Fruit fly (Drosophila melanogaster) whole organism, embryonic: ENCODE data around the gene nst.

Source experiments
- Ada2b ChIP-seq: fragments of 200-800 bp; sonication (Bioruptor generic); IDR thresholded peaks from 2 replicates; pipeline ENCODE4 v1.3.6; 2022; ENCODE audit warnings: missing biosample characterization, missing genetic modification characterization
- CG10147 ChIP-seq: fragments of 200-800 bp; sonication (Bioruptor generic); optimal IDR thresholded peaks from 2 replicates; lab custom pipeline; 2019; ENCODE audit warnings: missing biosample characterization, mild to moderate bottlenecking, missing genetic modification characterization, moderate library complexity
- CG10321 ChIP-seq: fragments of 200-800 bp; sonication (Bioruptor generic); IDR thresholded peaks from 2 replicates; pipeline ENCODE4 v1.3.6; 2022; ENCODE audit warnings: missing biosample characterization, missing genetic modification characterization
- CG10543 ChIP-seq: fragments of 200-800 bp; sonication (Bioruptor generic); optimal IDR thresholded peaks from 3 replicates; lab custom pipeline; 2017; ENCODE audit warnings: missing biosample characterization, mild to moderate bottlenecking, missing genetic modification characterization, moderate library complexity
- CG10959 ChIP-seq: fragments of 200-800 bp; sonication (Bioruptor generic); IDR thresholded peaks from 2 replicates; pipeline ENCODE4 v1.3.6; 2022; ENCODE audit warnings: missing biosample characterization, missing genetic modification characterization
- CG10979 ChIP-seq: fragments of 200-800 bp; sonication (Bioruptor generic); optimal IDR thresholded peaks from 2 replicates; lab custom pipeline; 2018; ENCODE audit warnings: missing biosample characterization, mild to moderate bottlenecking, missing genetic modification characterization, moderate library complexity
- CG11093 ChIP-seq: fragments of 200-800 bp; sonication (Bioruptor generic); IDR thresholded peaks from 3 replicates; pipeline ENCODE4 v1.3.6; 2022; ENCODE audit warnings: missing biosample characterization, missing genetic modification characterization
- CG15011 ChIP-seq: fragments of 200-800 bp; sonication (Bioruptor generic); optimal IDR thresholded peaks from 3 replicates; lab custom pipeline; 2018; ENCODE audit warnings: missing biosample characterization, mild to moderate bottlenecking, missing genetic modification characterization
- CG17361 ChIP-seq: fragments of 200-800 bp; sonication (Bioruptor generic); IDR thresholded peaks from 3 replicates; pipeline ENCODE4 v1.3.6; 2022; ENCODE audit warnings: missing biosample characterization, missing genetic modification characterization
- CG17829 ChIP-seq: fragments of 200-800 bp; optimal IDR thresholded peaks from 2 replicates; lab custom pipeline; 2019; ENCODE audit warnings: missing biosample characterization, mild to moderate bottlenecking, missing genetic modification characterization, moderate library complexity
- CG30020 ChIP-seq: fragments of 200-800 bp; optimal IDR thresholded peaks from 2 replicates; lab custom pipeline; 2019; ENCODE audit warnings: missing biosample characterization, mild to moderate bottlenecking, missing genetic modification characterization, moderate library complexity
- CG3163 ChIP-seq: fragments of 200-800 bp; sonication (Bioruptor generic); optimal IDR thresholded peaks from 3 replicates; lab custom pipeline; 2016; ENCODE audit warnings: missing biosample characterization, missing genetic modification characterization
- CG43689 ChIP-seq: fragments of 200-800 bp; sonication (Bioruptor generic); IDR thresholded peaks from 2 replicates; pipeline ENCODE4 v1.3.6; 2022; ENCODE audit warnings: missing biosample characterization, missing genetic modification characterization
- CG4707 ChIP-seq: fragments of 200-800 bp; sonication (Bioruptor generic); optimal IDR thresholded peaks from 2 replicates; lab custom pipeline; 2018; ENCODE audit warnings: missing biosample characterization, mild to moderate bottlenecking, missing genetic modification characterization, moderate library complexity
- CG4820 ChIP-seq: fragments of 200-800 bp; sonication (Bioruptor generic); optimal IDR thresholded peaks from 3 replicates; lab custom pipeline; 2016; ENCODE audit warnings: missing biosample characterization, missing genetic modification characterization
- CG6791 ChIP-seq: fragments of 200-800 bp; sonication (Bioruptor generic); IDR thresholded peaks from 3 replicates; pipeline ENCODE4 v1.3.6; 2022; ENCODE audit warnings: missing biosample characterization, missing genetic modification characterization; ENCODE audit not compliant: partially characterized antibody
- CG7745 ChIP-seq: fragments of 200-800 bp; sonication (Bioruptor generic); optimal IDR thresholded peaks from 2 replicates; lab custom pipeline; 2018; ENCODE audit warnings: missing biosample characterization, mild to moderate bottlenecking, missing genetic modification characterization, moderate library complexity
- CG8290 ChIP-seq, 3 experiments: fragments of 200-800 bp; sonication (Bioruptor generic); optimal IDR thresholded peaks; 2 replicates each; lab custom pipeline; 2016 to 2019; ENCODE audit warnings: missing biosample characterization in 3 of 3, missing genetic modification characterization in 3 of 3, mild to moderate bottlenecking in 2 of 3, moderate library complexity in 1 of 3
- CG9215 ChIP-seq: fragments of 200-800 bp; sonication (Bioruptor generic); IDR thresholded peaks from 2 replicates; pipeline ENCODE4 v1.3.6; 2022; ENCODE audit warnings: missing biosample characterization, missing genetic modification characterization
- Deaf1 ChIP-seq: fragments of 200-800 bp; optimal IDR thresholded peaks from 3 replicates; lab custom pipeline; 2019; ENCODE audit warnings: missing biosample characterization, mild to moderate bottlenecking, missing genetic modification characterization, moderate library complexity
- Fer1 ChIP-seq: fragments of 200-800 bp; sonication (Bioruptor generic); optimal IDR thresholded peaks from 2 replicates; lab custom pipeline; 2017; ENCODE audit warnings: missing biosample characterization, mild to moderate bottlenecking, missing genetic modification characterization
- Side ChIP-seq: fragments of 200-800 bp; sonication (Bioruptor generic); optimal IDR thresholded peaks from 2 replicates; lab custom pipeline; 2016; ENCODE audit warnings: missing biosample characterization, missing genetic modification characterization
- Sox102F ChIP-seq: fragments of 200-800 bp; sonication (Bioruptor generic); optimal IDR thresholded peaks from 2 replicates; lab custom pipeline; 2018; ENCODE audit warnings: missing biosample characterization, mild to moderate bottlenecking, missing genetic modification characterization, moderate library complexity
- Ssrp ChIP-seq: fragments of 200-800 bp; sonication (Bioruptor generic); optimal IDR thresholded peaks from 2 replicates; lab custom pipeline; 2018; ENCODE audit warnings: missing biosample characterization, mild to moderate bottlenecking, missing genetic modification characterization, moderate library complexity
- Usf ChIP-seq: fragments of 200-800 bp; sonication (Bioruptor generic); optimal IDR thresholded peaks from 2 replicates; lab custom pipeline; 2017; ENCODE audit warnings: missing genotype, missing biosample characterization, missing genetic modification characterization
- Xrp1 ChIP-seq: fragments of 200-800 bp; sonication (Bioruptor generic); IDR thresholded peaks from 2 replicates; pipeline ENCODE4 v1.3.6; 2022; ENCODE audit warnings: missing biosample characterization, missing genetic modification characterization
- ab ChIP-seq: fragments of 200-800 bp; sonication (Bioruptor generic); optimal IDR thresholded peaks from 2 replicates; lab custom pipeline; 2016; ENCODE audit warnings: missing biosample characterization, missing genetic modification characterization
- amos ChIP-seq: fragments of 200-800 bp; sonication (Bioruptor generic); IDR thresholded peaks from 2 replicates; pipeline ENCODE4 v1.3.6; 2022; ENCODE audit warnings: missing biosample characterization, missing genetic modification characterization; ENCODE audit not compliant: partially characterized antibody
- bcd ChIP-seq: fragments of 200-800 bp; sonication (Bioruptor generic); optimal IDR thresholded peaks from 2 replicates; lab custom pipeline; 2017; ENCODE audit warnings: missing biosample characterization, mild to moderate bottlenecking, missing genetic modification characterization
- crc ChIP-seq: fragments of 200-800 bp; sonication (Bioruptor generic); optimal IDR thresholded peaks from 2 replicates; lab custom pipeline; 2016; ENCODE audit warnings: missing biosample characterization, missing genetic modification characterization
- da ChIP-seq: fragments of 200-800 bp; sonication (Bioruptor generic); optimal IDR thresholded peaks from 2 replicates; lab custom pipeline; 2016; ENCODE audit warnings: missing biosample characterization, missing genetic modification characterization
- dmrt11E ChIP-seq: fragments of 200-800 bp; sonication (Bioruptor generic); optimal IDR thresholded peaks from 3 replicates; lab custom pipeline; 2018; ENCODE audit warnings: missing biosample characterization, mild to moderate bottlenecking, missing genetic modification characterization, moderate library complexity
- dmrt99B ChIP-seq: fragments of 200-800 bp; sonication (Bioruptor generic); optimal IDR thresholded peaks from 2 replicates; lab custom pipeline; 2018; ENCODE audit warnings: missing biosample characterization, mild to moderate bottlenecking, missing genetic modification characterization, moderate library complexity
- emc ChIP-seq: fragments of 200-800 bp; sonication (Bioruptor generic); optimal IDR thresholded peaks from 2 replicates; lab custom pipeline; 2016; ENCODE audit warnings: missing biosample characterization, missing genetic modification characterization
- exex ChIP-seq: fragments of 200-800 bp; sonication (Bioruptor generic); optimal IDR thresholded peaks from 4 replicates; lab custom pipeline; 2018; ENCODE audit warnings: missing biosample characterization, mild to moderate bottlenecking, missing genetic modification characterization, moderate library complexity
- gce ChIP-seq: fragments of 200-800 bp; sonication (Bioruptor generic); IDR thresholded peaks from 3 replicates; pipeline ENCODE4 v1.3.6; 2022; ENCODE audit warnings: missing biosample characterization, missing genetic modification characterization
- ham ChIP-seq: fragments of 200-800 bp; sonication (Bioruptor generic); IDR thresholded peaks from 2 replicates; pipeline ENCODE4 v1.3.6; 2022; ENCODE audit warnings: missing biosample characterization, missing genetic modification characterization
- inv ChIP-seq: fragments of 200-800 bp; sonication (Bioruptor generic); IDR thresholded peaks from 2 replicates; pipeline ENCODE4 v1.3.6; 2022; ENCODE audit warnings: missing biosample characterization, missing genetic modification characterization; ENCODE audit not compliant: partially characterized antibody
- jigr1 ChIP-seq: fragments of 200-800 bp; sonication (Bioruptor generic); IDR thresholded peaks from 3 replicates; pipeline ENCODE4 v1.3.6; 2022; ENCODE audit warnings: missing biosample characterization, missing genetic modification characterization
- knrl ChIP-seq: fragments of 200-800 bp; sonication (Bioruptor generic); IDR thresholded peaks from 3 replicates; pipeline ENCODE4 v1.3.6; 2022; ENCODE audit warnings: missing biosample characterization, missing genetic modification characterization; ENCODE audit not compliant: partially characterized antibody
- lab ChIP-seq: fragments of 200-800 bp; sonication (Bioruptor generic); optimal IDR thresholded peaks from 3 replicates; lab custom pipeline; 2017; ENCODE audit warnings: missing biosample characterization, missing genetic modification characterization, mild to moderate bottlenecking, moderate library complexity, missing genetic modification reagents
- luna ChIP-seq: fragments of 200-800 bp; sonication (Bioruptor generic); optimal IDR thresholded peaks from 2 replicates; lab custom pipeline; 2016; ENCODE audit warnings: missing biosample characterization, missing genetic modification characterization
- ranshi ChIP-seq: fragments of 200-800 bp; sonication (Bioruptor generic); IDR thresholded peaks from 2 replicates; pipeline ENCODE4 v1.3.6; 2022; ENCODE audit warnings: missing biosample characterization, missing genetic modification characterization
- salm ChIP-seq: fragments of 200-800 bp; sonication (Bioruptor generic); optimal IDR thresholded peaks from 2 replicates; lab custom pipeline; 2018; ENCODE audit warnings: missing biosample characterization, mild to moderate bottlenecking, missing genetic modification characterization
- sima ChIP-seq: fragments of 200-800 bp; sonication (Bioruptor generic); optimal IDR thresholded peaks from 2 replicates; lab custom pipeline; 2016; ENCODE audit warnings: missing biosample characterization, missing genetic modification characterization
- sob ChIP-seq: fragments of 200-800 bp; sonication (Bioruptor generic); IDR thresholded peaks from 2 replicates; pipeline ENCODE4 v1.3.6; 2022; ENCODE audit warnings: missing biosample characterization, missing genetic modification characterization
- tx ChIP-seq: fragments of 200-800 bp; sonication (Bioruptor generic); optimal IDR thresholded peaks from 2 replicates; lab custom pipeline; 2016; ENCODE audit warnings: missing biosample characterization, missing genetic modification characterization
- unpg ChIP-seq: fragments of 200-800 bp; sonication (Bioruptor generic); optimal IDR thresholded peaks from 3 replicates; lab custom pipeline; 2018; ENCODE audit warnings: missing biosample characterization, mild to moderate bottlenecking, missing genetic modification characterization, moderate library complexity
- vvl ChIP-seq: fragments of 200-800 bp; sonication (Bioruptor generic); IDR thresholded peaks from 2 replicates; pipeline ENCODE4 v1.3.6; 2022; ENCODE audit warnings: missing biosample characterization, missing genetic modification characterization
- zfh2 ChIP-seq: fragments of 200-800 bp; sonication (Bioruptor generic); optimal IDR thresholded peaks from 2 replicates; lab custom pipeline; 2016; ENCODE audit warnings: missing biosample characterization, missing genetic modification characterization

The nst gene

dm6 chr3L:12523941-12524340 is 6.0 kb downstream of the nst start, which contains the start of the genes ver and Gcn5 (continued):
- TF ChIP-seq amos (GFP tag; lab: Robert Waterston, UW) (0 out of 2 replicates have a peak, but pooled peaks have one; percentile 25), Sox102F (GFP tag; lab: Kevin White, UChicago) (peak; percentile 95), CG15011 (GFP tag; lab: Kevin White, UChicago) (peak; percentile 74), crc (GFP tag; lab: Kevin White, UChicago) (peak; percentile 71), Ada2b (GFP tag; lab: Robert Waterston, UW) (peak; percentile 92), dmrt99B (tag; lab: Kevin White, UChicago) (peak; percentile 91), CG3163 (GFP tag; lab: Kevin White, UChicago) (peak; percentile 51), emc (peak; percentile 78), CG17829 (tag; lab: Kevin White, UChicago) (peak; percentile 91), CG10979 (tag; lab: Kevin White, UChicago) (peak; percentile 87), jigr1 (GFP tag; lab: Robert Waterston, UW) (peak; percentile 86), tx (peak; percentile 83), CG9215 (GFP tag; lab: Robert Waterston, UW) (peak; percentile 85), Usf (GFP tag; lab: Kevin White, UChicago) (peak; percentile 86), ab (GFP tag; lab: Kevin White, UChicago) (peak; percentile 44), CG8290 (GFP tag; optimal IDR thresholded peaks at IDR 0.05; lab: Kevin White, UChicago) (peak; percentile 69), CG8290 (tag; optimal IDR thresholded peaks at IDR 0.05; lab: Kevin White, UChicago) (peak; percentile 52 to 83), vvl (GFP tag; lab: Robert Waterston, UW) (peak; percentile 97), CG10543 (GFP tag; lab: Kevin White, UChicago) (peak; percentile 81), inv (GFP tag; lab: Robert Waterston, UW) (no peak), CG43689 (GFP tag; lab: Robert Waterston, UW) (peak; percentile 65; the same call in 1 of the 2 replicates), salm (peak; percentile 74), da (peak; percentile 11), knrl (no peak), CG6791 (GFP tag; lab: Robert Waterston, UW) (no peak), luna (peak; percentile 82), Side (GFP tag; lab: Kevin White, UChicago) (peak; percentile 78), ham (peak; percentile 78), lab (GFP tag; lab: Kevin White, UChicago) (peak; percentile 96), Ssrp (tag; lab: Kevin White, UChicago) (peak; percentile 90), bcd (GFP tag; lab: Kevin White, UChicago) (peak; percentile 92), unpg (peak; percentile 90), CG7745 (tag; lab: Kevin White, UChicago) (peak; percentile 66), CG10147 (GFP tag; lab: Kevin White, UChicago) (peak; percentile 90), CG17361 (GFP tag; lab: Robert Waterston, UW) (peak; percentile 95), ranshi (GFP tag; lab: Robert Waterston, UW) (peak; percentile 92), exex (peak; percentile 73), CG10321 (GFP tag; lab: Robert Waterston, UW) (peak; percentile 72), gce (GFP tag; lab: Robert Waterston, UW) (peak; percentile 90), Deaf1 (tag; lab: Kevin White, UChicago) (peak; percentile 67), Fer1 (GFP tag; lab: Kevin White, UChicago) (peak; percentile 89), sob (GFP tag; lab: Robert Waterston, UW) (peak; percentile 94), zfh2 (GFP tag; lab: Kevin White, UChicago) (peak; percentile 93), CG10959 (GFP tag; lab: Robert Waterston, UW) (peak; percentile 85), sima (GFP tag; lab: Kevin White, UChicago) (no peak), CG30020 (peak; percentile 72), dmrt11E (tag; lab: Kevin White, UChicago) (peak; percentile 84), Xrp1 (GFP tag; lab: Robert Waterston, UW) (peak; percentile 95), CG11093 (GFP tag; lab: Robert Waterston, UW) (peak; percentile 89), CG4707 (GFP tag; lab: Kevin White, UChicago) (peak; percentile 65), CG4820 (GFP tag; lab: Kevin White, UChicago) (peak; percentile 86)
